Fruit fly (Drosophila melanogaster) whole organism, embryonic: ENCODE results near the gene COX7AL2.
A peak's percentile ranks its signal among the peaks of the same experiment; 100 is the strongest.

ENCODE experiments used
- Bteb2 ChIP-seq: fragments of 200-800 bp; sonication (Bioruptor generic); optimal IDR thresholded peaks from 2 replicates; lab custom pipeline; 2016; ENCODE audit warnings: missing biosample characterization, missing genetic modification characterization
- CG10543 ChIP-seq: fragments of 200-800 bp; sonication (Bioruptor generic); optimal IDR thresholded peaks from 3 replicates; lab custom pipeline; 2017; ENCODE audit warnings: missing biosample characterization, mild to moderate bottlenecking, missing genetic modification characterization, moderate library complexity
- CG10959 ChIP-seq: fragments of 200-800 bp; sonication (Bioruptor generic); IDR thresholded peaks from 2 replicates; pipeline ENCODE4 v1.3.6; 2022; ENCODE audit warnings: missing biosample characterization, missing genetic modification characterization
- CG11723 ChIP-seq: fragments of 200-800 bp; sonication (Bioruptor generic); optimal IDR thresholded peaks from 2 replicates; lab custom pipeline; 2017; ENCODE audit warnings: missing biosample characterization, mild to moderate bottlenecking, missing genetic modification characterization
- CG12236 ChIP-seq: fragments of 200-800 bp; sonication (Bioruptor generic); optimal IDR thresholded peaks from 2 replicates; lab custom pipeline; 2016; ENCODE audit warnings: missing biosample characterization, missing genetic modification characterization
- CG13894 ChIP-seq: fragments of 200-800 bp; sonication (Bioruptor generic); optimal IDR thresholded peaks from 3 replicates; lab custom pipeline; 2018; ENCODE audit warnings: missing biosample characterization, mild to moderate bottlenecking, missing genetic modification characterization, moderate library complexity
- CG17912 ChIP-seq: fragments of 200-800 bp; sonication (Bioruptor generic); optimal IDR thresholded peaks from 2 replicates; lab custom pipeline; 2018; ENCODE audit warnings: missing biosample characterization, mild to moderate bottlenecking, missing genetic modification characterization
- CG3065 ChIP-seq: fragments of 200-800 bp; sonication (Bioruptor generic); optimal IDR thresholded peaks from 2 replicates; lab custom pipeline; 2016; ENCODE audit warnings: missing biosample characterization, missing genetic modification characterization
- CG3281 ChIP-seq: fragments of 200-800 bp; sonication (Bioruptor generic); optimal IDR thresholded peaks from 3 replicates; lab custom pipeline; 2017; ENCODE audit warnings: missing biosample characterization, mild to moderate bottlenecking, missing genetic modification characterization
- CG4820 ChIP-seq: fragments of 200-800 bp; sonication (Bioruptor generic); optimal IDR thresholded peaks from 3 replicates; lab custom pipeline; 2016; ENCODE audit warnings: missing biosample characterization, missing genetic modification characterization
- CG6272 ChIP-seq: fragments of 200-800 bp; sonication (Bioruptor generic); IDR thresholded peaks from 2 replicates; pipeline ENCODE4 v1.3.6; 2022; ENCODE audit warnings: missing biosample characterization, missing genetic modification characterization
- CG6654 ChIP-seq: fragments of 200-800 bp; sonication (Bioruptor generic); optimal IDR thresholded peaks from 2 replicates; lab custom pipeline; 2017; ENCODE audit warnings: missing biosample characterization, mild to moderate bottlenecking, missing genetic modification characterization
- CG6854 ChIP-seq: fragments of 200-800 bp; sonication (Bioruptor generic); optimal IDR thresholded peaks from 3 replicates; lab custom pipeline; 2017; ENCODE audit warnings: missing biosample characterization, mild to moderate bottlenecking, missing genetic modification characterization
- CG8944 ChIP-seq: fragments of 200-800 bp; sonication (Bioruptor generic); optimal IDR thresholded peaks from 3 replicates; lab custom pipeline; 2016; ENCODE audit warnings: missing biosample characterization, missing genetic modification characterization
- CG9876 ChIP-seq: fragments of 200-800 bp; sonication (Bioruptor generic); optimal IDR thresholded peaks from 2 replicates; lab custom pipeline; 2016; ENCODE audit warnings: missing biosample characterization, missing genetic modification characterization
- D19A ChIP-seq: fragments of 200-800 bp; optimal IDR thresholded peaks from 3 replicates; lab custom pipeline; 2019; ENCODE audit warnings: missing biosample characterization, mild to moderate bottlenecking, missing genetic modification characterization, moderate library complexity
- Dll ChIP-seq: fragments of 200-800 bp; sonication (Bioruptor generic); IDR thresholded peaks from 4 replicates; pipeline ENCODE4 v1.3.6; 2022; ENCODE audit warnings: missing biosample characterization, missing genetic modification characterization; ENCODE audit not compliant: partially characterized antibody
- Doc3 ChIP-seq: fragments of 200-800 bp; sonication (Bioruptor generic); IDR thresholded peaks from 3 replicates; pipeline ENCODE4 v1.3.6; 2022; ENCODE audit warnings: missing biosample characterization, missing genetic modification characterization; ENCODE audit not compliant: partially characterized antibody
- Dref ChIP-seq: fragments of 200-800 bp; sonication (Bioruptor generic); IDR thresholded peaks from 2 replicates; pipeline ENCODE4 v1.3.6; 2022; ENCODE audit warnings: missing biosample characterization, missing genetic modification characterization
- ERR ChIP-seq: fragments of 200-800 bp; sonication (Bioruptor generic); optimal IDR thresholded peaks from 2 replicates; lab custom pipeline; 2016; ENCODE audit warnings: missing biosample characterization, missing genetic modification characterization
- Fer1 ChIP-seq: fragments of 200-800 bp; sonication (Bioruptor generic); optimal IDR thresholded peaks from 2 replicates; lab custom pipeline; 2017; ENCODE audit warnings: missing biosample characterization, mild to moderate bottlenecking, missing genetic modification characterization
- HLH54F ChIP-seq: fragments of 200-800 bp; sonication (Bioruptor generic); optimal IDR thresholded peaks from 3 replicates; lab custom pipeline; 2016; ENCODE audit warnings: missing biosample characterization, missing genetic modification characterization
- HmgD ChIP-seq: fragments of 200-800 bp; sonication (Bioruptor generic); optimal IDR thresholded peaks from 3 replicates; lab custom pipeline; 2016; ENCODE audit warnings: missing biosample characterization, missing genetic modification characterization
- MTF-1 ChIP-seq: fragments of 200-800 bp; sonication (Bioruptor generic); optimal IDR thresholded peaks from 2 replicates; lab custom pipeline; 2018; ENCODE audit warnings: missing biosample characterization, mild to moderate bottlenecking, missing genetic modification characterization, borderline replicate concordance
- Mes4 ChIP-seq: fragments of 200-800 bp; sonication (Bioruptor generic); optimal IDR thresholded peaks from 2 replicates; lab custom pipeline; 2016; ENCODE audit warnings: missing biosample characterization, missing genetic modification characterization
- NFAT ChIP-seq: fragments of 200-800 bp; sonication (Bioruptor generic); IDR thresholded peaks from 2 replicates; pipeline ENCODE4 v1.3.6; 2022; ENCODE audit warnings: missing biosample characterization, missing genetic modification characterization
- NK7.1 ChIP-seq: fragments of 200-800 bp; sonication (Bioruptor generic); optimal IDR thresholded peaks from 3 replicates; lab custom pipeline; 2016; ENCODE audit warnings: missing biosample characterization, missing genetic modification characterization
- Nf-YA ChIP-seq: fragments of 200-800 bp; sonication (Bioruptor generic); IDR thresholded peaks from 2 replicates; pipeline ENCODE4 v1.3.6; 2022; ENCODE audit warnings: missing biosample characterization, missing genetic modification characterization
- Scr ChIP-seq: fragments of 200-800 bp; sonication (Bioruptor generic); IDR thresholded peaks from 2 replicates; pipeline ENCODE4 v1.3.6; 2022; ENCODE audit warnings: missing biosample characterization, missing genetic modification characterization; ENCODE audit not compliant: partially characterized antibody
- br ChIP-seq: fragments of >200 bp; optimal IDR thresholded peaks from 2 replicates; lab custom pipeline; 2017
- cad ChIP-seq: fragments of >200 bp; optimal IDR thresholded peaks from 2 replicates; lab custom pipeline; 2017; ENCODE audit warnings: missing biosample characterization, missing genetic modification characterization
- cg ChIP-seq: fragments of 200-800 bp; sonication (Bioruptor generic); optimal IDR thresholded peaks from 3 replicates; lab custom pipeline; 2019; ENCODE audit warnings: missing biosample characterization, mild to moderate bottlenecking, missing genetic modification characterization, moderate library complexity
- cwo ChIP-seq: fragments of 200-800 bp; sonication (Bioruptor generic); optimal IDR thresholded peaks from 3 replicates; lab custom pipeline; 2017; ENCODE audit warnings: missing biosample characterization, missing genetic modification characterization, mild to moderate bottlenecking, moderate library complexity, missing genetic modification reagents
- emc ChIP-seq: fragments of 200-800 bp; sonication (Bioruptor generic); optimal IDR thresholded peaks from 2 replicates; lab custom pipeline; 2016; ENCODE audit warnings: missing biosample characterization, missing genetic modification characterization
- fd102C ChIP-seq: fragments of 200-800 bp; sonication (Bioruptor generic); optimal IDR thresholded peaks from 2 replicates; lab custom pipeline; 2018; ENCODE audit warnings: missing biosample characterization, mild to moderate bottlenecking, missing genetic modification characterization, moderate library complexity
- fu2 ChIP-seq: fragments of 200-800 bp; sonication (Bioruptor generic); optimal IDR thresholded peaks from 2 replicates; lab custom pipeline; 2016; ENCODE audit warnings: missing biosample characterization, missing genetic modification characterization
- jumu ChIP-seq: fragments of 200-800 bp; sonication (Bioruptor generic); optimal IDR thresholded peaks from 3 replicates; lab custom pipeline; 2016; ENCODE audit warnings: missing biosample characterization, missing genetic modification characterization
- lbe ChIP-seq: fragments of 200-800 bp; sonication (Bioruptor generic); optimal IDR thresholded peaks from 2 replicates; lab custom pipeline; 2016; ENCODE audit warnings: missing biosample characterization, mild to moderate bottlenecking, missing genetic modification characterization
- onecut ChIP-seq: fragments of 200-800 bp; sonication (Bioruptor generic); IDR thresholded peaks from 2 replicates; pipeline ENCODE4 v1.3.6; 2022; ENCODE audit warnings: missing biosample characterization, missing genetic modification characterization
- pan ChIP-seq, 4 experiments: fragments of >200 bp in 3 of 4; fragments of 200-800 bp in 1 of 4; sonication (Bioruptor generic) in 1 of 4; optimal IDR thresholded peaks in 3 of 4; IDR thresholded peaks in 1 of 4; 2 replicates each; pipeline versions ENCODE4 v1.3.6 to Lab custom; 2017 to 2022; ENCODE audit warnings: missing biosample characterization in 2 of 4, missing genetic modification characterization in 2 of 4, mixed read lengths in 1 of 4
- pnt ChIP-seq: fragments of 200-800 bp; sonication (Bioruptor generic); optimal IDR thresholded peaks from 3 replicates; lab custom pipeline; 2016; ENCODE audit warnings: missing biosample characterization, missing genetic modification characterization
- salm ChIP-seq: fragments of 200-800 bp; sonication (Bioruptor generic); optimal IDR thresholded peaks from 2 replicates; lab custom pipeline; 2018; ENCODE audit warnings: missing biosample characterization, mild to moderate bottlenecking, missing genetic modification characterization
- sc ChIP-seq, 3 experiments: fragments of >200 bp in 2 of 3; fragments of 200-800 bp in 1 of 3; sonication (Bioruptor generic) in 1 of 3; optimal IDR thresholded peaks; 2 replicates in 2 of 3; 3 replicates in 1 of 3; lab custom pipeline; 2017; ENCODE audit warnings: mild to moderate bottlenecking in 1 of 3, missing biosample characterization in 1 of 3, missing genetic modification characterization in 1 of 3, missing genetic modification reagents in 1 of 3
- schlank ChIP-seq: fragments of 200-800 bp; sonication (Bioruptor generic); optimal IDR thresholded peaks from 2 replicates; lab custom pipeline; 2018; ENCODE audit warnings: missing biosample characterization, mild to moderate bottlenecking, missing genetic modification characterization
- sob ChIP-seq: fragments of 200-800 bp; sonication (Bioruptor generic); IDR thresholded peaks from 2 replicates; pipeline ENCODE4 v1.3.6; 2022; ENCODE audit warnings: missing biosample characterization, missing genetic modification characterization
- sug ChIP-seq: fragments of 200-800 bp; optimal IDR thresholded peaks from 2 replicates; lab custom pipeline; 2019; ENCODE audit warnings: missing biosample characterization, mild to moderate bottlenecking, missing genetic modification characterization, moderate library complexity
- tup ChIP-seq: fragments of 200-800 bp; sonication (Bioruptor generic); optimal IDR thresholded peaks from 2 replicates; lab custom pipeline; 2016; ENCODE audit warnings: missing biosample characterization, mild to moderate bottlenecking, missing genetic modification characterization, moderate library complexity
- twi ChIP-seq: fragments of 200-800 bp; optimal IDR thresholded peaks from 2 replicates; lab custom pipeline; 2019; ENCODE audit warnings: missing biosample characterization, mild to moderate bottlenecking, missing genetic modification characterization, moderate library complexity
- wek ChIP-seq: fragments of 200-800 bp; sonication (Bioruptor generic); optimal IDR thresholded peaks from 3 replicates; lab custom pipeline; 2018; ENCODE audit warnings: missing biosample characterization, mild to moderate bottlenecking, missing genetic modification characterization, moderate library complexity

Gene COX7AL2

DNA sequence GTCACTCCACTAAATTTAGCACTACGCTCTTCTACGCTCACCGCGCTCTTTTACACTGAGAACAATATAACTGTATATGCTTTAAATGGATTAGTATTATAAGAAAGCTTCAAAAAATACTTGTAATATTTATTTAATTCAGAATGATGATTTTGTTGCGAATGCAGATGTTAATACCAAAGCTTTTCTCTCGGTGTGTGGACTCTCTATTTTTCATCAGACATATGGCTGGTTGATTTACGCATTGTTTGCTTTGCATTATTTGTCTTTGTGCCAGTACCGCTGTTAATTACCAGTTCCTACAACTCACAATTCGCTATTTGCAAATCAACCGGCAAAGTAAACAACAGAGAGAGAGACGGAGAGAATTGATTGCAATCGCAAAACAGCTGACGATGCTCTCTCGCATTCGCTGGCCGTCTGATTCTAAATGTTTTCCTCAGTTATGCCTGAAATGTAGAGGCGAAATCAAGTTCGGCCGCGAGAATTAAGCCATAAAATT is 24.0 kb upstream of the COX7AL2 start (continued):
- TF ChIP-seq CG13894 (tag; lab: Kevin White, UChicago) (peak; percentile 94), cad (GFP tag; lab: Kevin White, UChicago) (no peak), D19A (peak; percentile 89), fd102C (GFP tag; lab: Kevin White, UChicago) (peak; percentile 83), CG6854 (GFP tag; lab: Kevin White, UChicago) (peak; percentile 94), CG4820 (GFP tag; lab: Kevin White, UChicago) (peak; percentile 93), sob (peak; percentile 99), onecut (GFP tag; lab: Robert Waterston, UW) (peak; percentile 92), wek (GFP tag; lab: Kevin White, UChicago) (peak; percentile 84), Scr (GFP tag; lab: Robert Waterston, UW) (no peak), Dll (GFP tag; lab: Robert Waterston, UW) (no peak), br (lab: Kevin White, UChicago) (no peak), Nf-YA (GFP tag; lab: Robert Waterston, UW) (peak; percentile 96), pan (optimal IDR thresholded peaks at IDR 0.05; lab: Kevin White, UChicago) (no peak), pan (GFP tag; optimal IDR thresholded peaks at IDR 0.05 in 1 of 2, IDR thresholded peaks at IDR 0.05 in 1 of 2) (peak in 1 of 2 experiments; percentile 98), MTF-1 (GFP tag; lab: Kevin White, UChicago) (peak; percentile 92), sc (optimal IDR thresholded peaks at IDR 0.05; lab: Kevin White, UChicago) (no peak), sc (GFP tag; optimal IDR thresholded peaks at IDR 0.05; lab: Kevin White, UChicago) (peak; percentile 93), ERR (GFP tag; lab: Kevin White, UChicago) (peak; percentile 87), emc (GFP tag; lab: Kevin White, UChicago) (peak; percentile 91), schlank (tag; lab: Kevin White, UChicago) (peak; percentile 96), CG8944 (GFP tag; lab: Kevin White, UChicago) (peak; percentile 94), CG10543 (peak; percentile 95), HmgD (GFP tag; lab: Kevin White, UChicago) (peak; percentile 81), Doc3 (GFP tag; lab: Robert Waterston, UW) (no peak), fu2 (peak; percentile 95), CG10959 (GFP tag; lab: Robert Waterston, UW) (peak; percentile 95), NK7.1 (peak; percentile 89), lbe (GFP tag; lab: Kevin White, UChicago) (peak; percentile 97), jumu (peak; percentile 95), CG6272 (peak; percentile 91), pnt (peak; percentile 88), Dref (peak; percentile 48), twi (tag; lab: Kevin White, UChicago) (peak; percentile 92), cwo (peak; percentile 91), sug (tag; lab: Kevin White, UChicago) (peak; percentile 96), Mes4 (GFP tag; lab: Kevin White, UChicago) (peak; percentile 88), CG17912 (GFP tag; lab: Kevin White, UChicago) (peak; percentile 91), salm (tag; lab: Kevin White, UChicago) (peak; percentile 93), CG11723 (GFP tag; lab: Kevin White, UChicago) (peak; percentile 92), Fer1 (peak; percentile 96), CG6654 (GFP tag; lab: Kevin White, UChicago) (peak; percentile 81), CG9876 (peak; percentile 93), HLH54F (peak; percentile 95), CG12236 (GFP tag; lab: Kevin White, UChicago) (peak; percentile 95), tup (GFP tag; lab: Kevin White, UChicago) (peak; percentile 90), CG3065 (peak; percentile 84), cg (GFP tag; lab: Kevin White, UChicago) (no peak), CG3281 (peak; percentile 95), NFAT (peak; percentile 98), Bteb2 (GFP tag; lab: Kevin White, UChicago) (peak; percentile 96)
